Fruit fly (Drosophila melanogaster): ENCODE measurements around the gene TTLL5.

DNA sequence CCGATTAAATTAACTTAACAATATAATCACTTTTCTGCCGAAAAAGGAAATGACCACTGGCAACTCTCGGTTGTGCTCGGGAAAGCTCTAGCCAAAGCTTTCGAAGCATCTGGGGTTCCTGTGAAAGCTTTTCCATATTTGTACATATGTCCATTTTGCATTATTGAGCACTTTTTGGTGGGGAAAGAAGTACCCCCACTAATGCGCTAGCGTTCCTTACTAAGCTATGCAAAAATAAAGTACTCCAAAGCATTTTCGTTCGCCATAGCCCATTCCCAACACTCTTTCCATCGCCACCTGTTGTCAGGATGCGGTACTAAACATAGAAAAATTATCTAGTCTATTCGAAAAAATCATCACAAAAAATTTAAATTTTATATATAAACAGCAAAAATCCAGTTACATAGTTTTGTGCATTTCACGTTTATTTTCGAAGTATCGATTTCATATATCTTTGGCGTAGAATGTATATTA, 10.2 kb downstream of the TTLL5 start, which contains the start of gene Nepl16:
- TF ChIP-seq CG8478 (optimal IDR thresholded peaks at IDR 0.05) = no peak
- TF ChIP-seq EcR (GFP tag; optimal IDR thresholded peaks at IDR 0.05) = no peak
- no peak for TF ChIP-seq pan (optimal IDR thresholded peaks at IDR 0.05)
- TF ChIP-seq Dll (optimal IDR thresholded peaks at IDR 0.05) = no peak
